Worm (Caenorhabditis elegans) whole organism, young adult: ENCODE data around the gene F42E11.3.

Experiments
- B0336.3 ChIP-seq: fragments of 200-800 bp; sonication (Bioruptor generic); IDR thresholded peaks from 2 replicates; pipeline ENCODE4 v1.3.6; 2022; ENCODE audit warnings: missing genetic modification characterization, missing compliant biosample characterization
- C17E4.6 ChIP-seq: fragments of 200-800 bp; sonication (Bioruptor generic); IDR thresholded peaks from 2 replicates; pipeline ENCODE4 v1.3.6; 2022; ENCODE audit warnings: missing genetic modification reagents, missing genetic modification characterization, missing compliant biosample characterization
- F23B12.7 ChIP-seq: sonication (generic microtip); optimal IDR thresholded peaks from 2 replicates; lab custom pipeline; 2017; ENCODE audit warnings: missing genetic modification characterization, mild to moderate bottlenecking, missing compliant biosample characterization, antibody characterized with exemption, moderate library complexity; ENCODE audit not compliant: insufficient read depth
- F57C9.4 ChIP-seq: sonication (generic microtip); optimal IDR thresholded peaks from 2 replicates; lab custom pipeline; 2017; ENCODE audit warnings: mild to moderate bottlenecking, missing genetic modification characterization, missing compliant biosample characterization
- K12H6.12 ChIP-seq: fragments of 200-800 bp; sonication (Bioruptor generic); optimal IDR thresholded peaks from 2 replicates; lab custom pipeline; 2018; ENCODE audit warnings: mild to moderate bottlenecking, missing genetic modification characterization, missing compliant biosample characterization
- T07F8.4 ChIP-seq: sonication (generic microtip); optimal IDR thresholded peaks from 2 replicates; lab custom pipeline; 2016; ENCODE audit warnings: mild to moderate bottlenecking, missing genetic modification characterization, moderate library complexity, missing compliant biosample characterization
- Y67H2A.10 ChIP-seq: fragments of 200-800 bp; sonication (Bioruptor generic); conservative IDR thresholded peaks from 2 replicates; pipeline ENCODE4 v1.3.6; 2022; ENCODE audit warnings: missing genetic modification reagents, missing genetic modification characterization, missing compliant biosample characterization
- cebp-1 ChIP-seq, 2 experiments: fragments of 200-800 bp in 1 of 2; sonication (Bioruptor generic) in 1 of 2; sonication (generic microtip) in 1 of 2; IDR thresholded peaks in 1 of 2; optimal IDR thresholded peaks in 1 of 2; 2 replicates each; pipeline versions ENCODE4 v1.3.6 to Lab custom; 2017 to 2022; ENCODE audit warnings: missing compliant biosample characterization in 2 of 2, missing genetic modification characterization in 2 of 2, mild to moderate bottlenecking in 1 of 2, missing genetic modification reagents in 1 of 2, moderate library complexity in 1 of 2
- ceh-40 ChIP-seq: fragments of 200-800 bp; sonication (Bioruptor generic); IDR thresholded peaks from 2 replicates; pipeline ENCODE4 v1.3.6; 2022; ENCODE audit warnings: missing genetic modification characterization, missing compliant biosample characterization
- ceh-58 ChIP-seq: fragments of 200-800 bp; sonication (Bioruptor generic); IDR thresholded peaks from 2 replicates; pipeline ENCODE4 v1.3.6; 2022; ENCODE audit warnings: missing genetic modification characterization, missing compliant biosample characterization
- ceh-91 ChIP-seq: fragments of 200-800 bp; sonication (Bioruptor generic); IDR thresholded peaks from 2 replicates; pipeline ENCODE4 v1.3.6; 2022; ENCODE audit warnings: missing genetic modification reagents, missing genetic modification characterization, missing compliant biosample characterization
- egl-44 ChIP-seq: fragments of 200-800 bp; sonication (Bioruptor generic); IDR thresholded peaks from 2 replicates; pipeline ENCODE4 v1.3.6; 2022; ENCODE audit warnings: missing genetic modification reagents, missing genetic modification characterization, missing compliant biosample characterization
- ekl-4 ChIP-seq: fragments of 200-800 bp; sonication (Bioruptor generic); IDR thresholded peaks from 2 replicates; pipeline ENCODE4 v1.3.6; 2022; ENCODE audit warnings: missing genetic modification reagents, missing genetic modification characterization, missing compliant biosample characterization
- hmg-1.2 ChIP-seq: fragments of 200-800 bp; sonication (Bioruptor generic); IDR thresholded peaks from 2 replicates; pipeline ENCODE4 v1.3.6; 2022; ENCODE audit warnings: missing genetic modification reagents, missing genetic modification characterization, missing compliant biosample characterization
- hsf-1 ChIP-seq: fragments of 200-800 bp; sonication (Bioruptor generic); IDR thresholded peaks from 2 replicates; pipeline ENCODE4 v1.3.6; 2022; ENCODE audit warnings: missing genetic modification reagents, missing genetic modification characterization, missing compliant biosample characterization
- let-607 ChIP-seq, 2 experiments: fragments of 200-800 bp in 1 of 2; sonication (Bioruptor generic) in 1 of 2; sonication (generic microtip) in 1 of 2; optimal IDR thresholded peaks; 2 replicates each; lab custom pipeline; 2016 to 2018; ENCODE audit warnings: mild to moderate bottlenecking in 2 of 2, missing compliant biosample characterization in 2 of 2, missing genetic modification characterization in 2 of 2, moderate library complexity in 2 of 2, missing genotype in 1 of 2
- lin-40 ChIP-seq: sonication (generic microtip); optimal IDR thresholded peaks from 2 replicates; lab custom pipeline; 2016; ENCODE audit warnings: missing genetic modification characterization, mild to moderate bottlenecking, missing compliant biosample characterization, missing genotype, missing genetic modification reagents
- madf-10 ChIP-seq: sonication (generic microtip); optimal IDR thresholded peaks from 2 replicates; lab custom pipeline; 2016; ENCODE audit warnings: mild to moderate bottlenecking, missing genetic modification characterization, missing compliant biosample characterization
- nfyb-1 ChIP-seq: fragments of 200-800 bp; sonication (Bioruptor generic); IDR thresholded peaks from 2 replicates; pipeline ENCODE4 v1.3.6; 2022; ENCODE audit warnings: missing genetic modification reagents, missing genetic modification characterization, missing compliant biosample characterization
- nhr-179 ChIP-seq: sonication (generic microtip); optimal IDR thresholded peaks from 2 replicates; lab custom pipeline; 2016; ENCODE audit warnings: mild to moderate bottlenecking, missing genetic modification characterization, missing compliant biosample characterization
- nhr-27 ChIP-seq: fragments of 200-800 bp; sonication (Bioruptor generic); optimal IDR thresholded peaks from 2 replicates; lab custom pipeline; 2018; ENCODE audit warnings: mild to moderate bottlenecking, missing genetic modification characterization, moderate library complexity, missing compliant biosample characterization
- nhr-80 ChIP-seq: sonication (generic microtip); optimal IDR thresholded peaks from 2 replicates; lab custom pipeline; 2016; ENCODE audit warnings: missing genetic modification characterization, missing compliant biosample characterization
- rpc-1 ChIP-seq, 2 experiments: fragments of 150-350 bp in 1 of 2; sonication (generic microtip) in 1 of 2; optimal IDR thresholded peaks; 2 replicates each; lab custom pipeline; 2014 to 2018; ENCODE audit warnings: missing biosample characterization in 1 of 2, missing genetic modification characterization in 1 of 2, missing genetic modification reagents in 1 of 2, missing genotype in 1 of 2
- snpc-3.4 ChIP-seq: sonication (generic microtip); optimal IDR thresholded peaks from 2 replicates; lab custom pipeline; 2017; ENCODE audit warnings: missing genetic modification characterization, mild to moderate bottlenecking, missing compliant biosample characterization, antibody characterized with exemption, moderate library complexity, missing genotype, missing genetic modification reagents
- unc-130 ChIP-seq: sonication (generic microtip); optimal IDR thresholded peaks from 2 replicates; lab custom pipeline; 2016; ENCODE audit warnings: missing genetic modification reagents, missing genetic modification characterization, missing compliant biosample characterization
- unc-62 ChIP-seq: fragments of 150-350 bp; optimal IDR thresholded peaks from 2 replicates; lab custom pipeline; 2014; ENCODE audit warnings: missing biosample characterization, missing genetic modification reagents, missing genetic modification characterization
- ztf-22 ChIP-seq: fragments of 200-800 bp; sonication (Bioruptor generic); optimal IDR thresholded peaks from 2 replicates; lab custom pipeline; 2018; ENCODE audit warnings: mild to moderate bottlenecking, missing genetic modification characterization, moderate library complexity, missing compliant biosample characterization

F42E11.3 gene

DNA sequence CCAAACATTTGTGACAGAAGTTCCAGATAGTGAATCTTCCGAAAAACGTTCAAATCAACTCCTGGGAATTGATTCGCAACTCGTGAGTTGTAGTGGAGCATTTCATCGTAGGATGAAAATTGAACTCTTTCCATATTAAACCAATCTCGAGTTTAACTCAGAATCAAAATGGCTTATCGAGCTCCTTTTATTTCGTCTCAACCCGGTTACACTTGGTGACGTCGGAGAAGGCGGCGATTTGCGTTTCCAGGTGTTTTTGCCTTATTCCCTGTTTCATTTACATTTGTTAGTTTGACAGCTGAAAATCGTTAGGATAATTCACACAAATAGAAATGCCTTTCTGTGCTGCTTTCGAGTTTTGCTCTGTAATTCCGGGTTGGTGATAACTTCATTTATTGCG is at the start of gene F42E11.3:
F42E11.3 (minus strand) TSS at position 101 of the 400 bp plus-strand sequence.
- no peak for TF ChIP-seq F23B12.7 (tag; lab: Kevin White, UChicago)

DNA sequence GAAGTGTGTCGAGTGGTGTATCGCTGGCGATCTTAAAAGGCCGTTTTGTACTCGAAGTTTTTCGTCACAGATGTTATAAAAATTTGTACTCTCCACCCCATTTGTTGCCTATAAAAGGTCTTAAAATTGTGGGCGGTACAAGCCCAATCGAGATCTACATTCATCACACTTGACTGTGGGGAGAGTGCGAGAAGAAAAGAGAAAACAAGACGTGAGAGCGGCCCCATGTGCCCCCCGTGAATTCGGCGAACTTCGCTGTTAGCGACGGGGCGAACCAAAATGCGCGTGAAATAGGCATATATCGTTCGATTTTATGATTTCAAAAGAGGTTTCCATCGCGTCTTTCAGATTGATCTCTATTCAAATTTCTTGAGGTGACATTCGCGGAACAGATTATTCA is 44.6 kb upstream of the F42E11.3 start, which contains the start of gene F46C3.6:
F46C3.6 (minus strand) TSS at position 87 of the 400 bp plus-strand sequence.
- TF ChIP-seq let-607 (tag; optimal IDR thresholded peaks at IDR 0.05; lab: Kevin White, UChicago) (no peak), Y67H2A.10 (no peak), egl-44 (no peak), hsf-1 (GFP tag; lab: Robert Waterston, UW) (no peak), ceh-40 (GFP tag; lab: Robert Waterston, UW) (no peak), T07F8.4 (tag; lab: Kevin White, UChicago) (no peak)

DNA sequence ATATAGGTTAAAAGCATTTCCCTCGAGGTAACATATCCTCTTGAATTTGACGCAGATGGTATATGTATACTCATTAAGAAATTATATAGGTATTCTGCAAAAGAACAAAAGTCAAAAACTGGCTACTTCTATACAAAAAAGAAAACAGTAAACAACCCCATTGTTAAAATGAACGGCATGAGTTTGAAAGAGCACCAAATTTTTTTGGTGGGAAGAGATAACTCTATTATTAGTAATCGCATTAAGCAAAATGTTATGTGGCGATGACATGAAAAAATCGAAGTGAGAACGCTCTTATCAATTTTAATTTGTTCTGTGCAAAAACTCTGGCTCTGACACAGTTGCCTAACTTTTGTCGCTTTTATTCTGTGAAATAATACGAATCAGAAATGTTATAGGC is 43.3 kb upstream of the F42E11.3 start, which contains the start of gene F46C3.2:
F46C3.2 (minus strand) TSS at position 101 of the 400 bp plus-strand sequence.
- TF ChIP-seq nhr-80 (tag; lab: Kevin White, UChicago) (peak; percentile 7), ceh-91 (GFP tag; lab: Robert Waterston, UW) (no peak)
- TF ChIP-seq, all 124 proteins: peak for 1

DNA sequence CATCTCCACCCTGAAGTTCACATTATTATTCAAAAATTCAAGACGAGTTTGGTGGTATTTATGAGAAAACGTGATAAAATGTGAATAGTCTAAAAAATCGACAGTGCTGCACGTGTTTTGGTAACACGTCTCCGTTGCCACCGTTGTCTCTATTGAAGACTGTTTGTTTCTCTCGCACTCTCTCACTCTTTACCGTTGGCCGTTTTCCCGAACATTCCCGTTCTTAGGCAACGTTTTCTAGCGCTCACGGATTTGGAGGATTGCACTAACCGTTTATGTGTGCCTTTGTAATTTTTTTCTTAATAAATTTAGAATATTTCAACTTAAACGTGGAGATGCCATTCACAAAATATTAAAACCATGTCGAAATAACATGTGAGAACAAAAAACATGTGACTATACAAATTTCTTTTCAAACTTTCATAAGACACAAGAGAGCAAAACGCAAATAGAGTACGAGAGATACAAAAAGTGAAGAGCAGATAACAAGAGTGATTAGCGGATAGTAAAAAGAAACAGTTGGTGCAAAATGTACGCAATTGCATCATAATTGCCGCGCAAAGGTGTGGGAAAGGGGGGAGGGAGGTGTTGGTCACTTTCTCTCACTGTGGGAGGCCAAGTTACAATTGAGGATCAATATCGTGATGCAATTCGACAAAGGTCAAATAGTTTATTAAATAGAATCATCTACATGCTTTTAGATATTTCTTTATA is 39.6 kb upstream of the F42E11.3 start, which contains the start of gene pek-1:
pek-1 (minus strand) TSS at position 51 of the 714 bp plus-strand sequence.
- 0 out of 2 replicates have a peak, but pooled peaks have one; percentile 31 for TF ChIP-seq nfyb-1 (GFP tag; lab: Robert Waterston, UW)
- TF ChIP-seq K12H6.12: peak; percentile 24
- TF ChIP-seq let-607 (tag; optimal IDR thresholded peaks at IDR 0.05; lab: Kevin White, UChicago): peak; percentile 73 to 88
- peak; percentile 62; the same call in 1 of the 2 replicates for TF ChIP-seq hmg-1.2
- peak; percentile 10; the same call in 1 of the 2 replicates for TF ChIP-seq ekl-4 (GFP tag; lab: Robert Waterston, UW)
- TF ChIP-seq lin-40: peak; percentile 45
- peak; percentile 89 for TF ChIP-seq hsf-1 (GFP tag; lab: Robert Waterston, UW)
- TF ChIP-seq cebp-1 (GFP tag; IDR thresholded peaks at IDR 0.05; lab: Robert Waterston, UW): no peak
- peak; percentile 73 for TF ChIP-seq cebp-1 (tag; optimal IDR thresholded peaks at IDR 0.05; lab: Kevin White, UChicago)
- no peak for TF ChIP-seq F57C9.4 (tag; lab: Kevin White, UChicago)
- no peak for TF ChIP-seq ceh-40 (GFP tag; lab: Robert Waterston, UW)
- no peak for TF ChIP-seq nhr-27 (tag; lab: Kevin White, UChicago)
- TF ChIP-seq madf-10 (tag; lab: Kevin White, UChicago): peak; percentile 4
- TF ChIP-seq unc-62 (GFP tag; lab: Kevin White, UChicago): no peak
- TF ChIP-seq B0336.3 (GFP tag; lab: Robert Waterston, UW): peak; percentile 44; the same call in 1 of the 2 replicates
- peak; percentile 54 for TF ChIP-seq nhr-80 (tag; lab: Kevin White, UChicago)
- TF ChIP-seq ceh-58: no peak
- peak; percentile 15 for TF ChIP-seq rpc-1 (optimal IDR thresholded peaks at IDR 0.05; lab: Kevin White, UChicago)
- no peak for TF ChIP-seq rpc-1 (tag; optimal IDR thresholded peaks at IDR 0.05; lab: Kevin White, UChicago)

DNA sequence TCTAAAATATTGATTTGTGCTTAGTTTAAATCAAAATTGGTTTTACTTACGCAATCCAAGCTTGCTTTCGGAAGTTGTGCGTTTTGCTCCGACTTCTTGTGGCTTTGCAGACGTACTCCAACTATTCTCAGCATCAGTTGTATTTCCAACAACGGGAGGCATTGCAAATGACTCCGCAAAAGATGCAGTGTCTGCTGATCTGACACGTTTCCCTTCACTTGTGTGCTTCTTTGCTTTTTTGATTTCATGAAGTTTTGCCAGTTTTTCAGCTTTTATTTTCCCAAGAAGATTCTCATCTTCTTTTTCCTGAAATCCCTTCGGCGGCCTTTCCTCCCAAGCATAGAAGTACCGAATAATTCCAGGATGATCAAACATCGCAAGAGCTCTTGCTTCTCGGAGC is 36.3 kb upstream of the F42E11.3 start:
- TF ChIP-seq C17E4.6 (GFP tag; lab: Robert Waterston, UW): no peak
- no peak for TF ChIP-seq unc-130 (GFP tag; lab: Kevin White, UChicago)
- TF ChIP-seq ztf-22 (GFP tag; lab: Kevin White, UChicago): no peak
- TF ChIP-seq snpc-3.4: no peak
- no peak for TF ChIP-seq nhr-80 (tag; lab: Kevin White, UChicago)
- no peak for TF ChIP-seq nhr-179 (tag; lab: Kevin White, UChicago)
- TF ChIP-seq, all 124 proteins: peak for 0
